Worm (Caenorhabditis elegans) whole organism, mixed stage, embryonic: ENCODE results near the gene fbn-1.

Source experiments
- M03D4.4 ChIP-seq: sonication (generic microtip); optimal IDR thresholded peaks from 2 replicates; lab custom pipeline; 2017; ENCODE audit warnings: mild to moderate bottlenecking, missing genetic modification characterization, missing compliant biosample characterization
- bed-3 ChIP-seq: fragments of 200-800 bp; sonication (Bioruptor generic); optimal IDR thresholded peaks from 3 replicates; lab custom pipeline; 2018; ENCODE audit warnings: mild to moderate bottlenecking, missing genetic modification characterization, moderate library complexity, missing compliant biosample characterization
- blmp-1 ChIP-seq: fragments of 150-350 bp; optimal IDR thresholded peaks from 2 replicates; lab custom pipeline; 2014; ENCODE audit warnings: missing biosample characterization, missing genetic modification characterization
- ceh-39 ChIP-seq: fragments of 150-350 bp; optimal IDR thresholded peaks from 2 replicates; lab custom pipeline; 2014; ENCODE audit warnings: missing biosample characterization, missing genetic modification characterization
- ceh-43 ChIP-seq: fragments of 200-800 bp; sonication (Bioruptor generic); optimal IDR thresholded peaks from 2 replicates; lab custom pipeline; 2018; ENCODE audit warnings: mild to moderate bottlenecking, missing genetic modification characterization, moderate library complexity, missing compliant biosample characterization
- ceh-83 ChIP-seq: fragments of 200-800 bp; sonication (Bioruptor generic); optimal IDR thresholded peaks from 2 replicates; lab custom pipeline; 2018; ENCODE audit warnings: mild to moderate bottlenecking, missing genetic modification characterization, missing compliant biosample characterization
- ces-1 ChIP-seq: fragments of 150-350 bp; optimal IDR thresholded peaks from 2 replicates; lab custom pipeline; 2014; ENCODE audit warnings: missing biosample characterization, missing genetic modification reagents, missing genetic modification characterization
- cnd-1 ChIP-seq: fragments of 200-800 bp; sonication (Bioruptor generic); optimal IDR thresholded peaks from 2 replicates; lab custom pipeline; 2018; ENCODE audit warnings: mild to moderate bottlenecking, missing genetic modification characterization, missing compliant biosample characterization
- drap-1 ChIP-seq: fragments of 200-800 bp; sonication (Bioruptor generic); optimal IDR thresholded peaks from 3 replicates; lab custom pipeline; 2018; ENCODE audit warnings: mild to moderate bottlenecking, missing genetic modification characterization, missing compliant biosample characterization
- elt-1 ChIP-seq: sonication (generic microtip); optimal IDR thresholded peaks from 2 replicates; lab custom pipeline; 2017; ENCODE audit warnings: missing genetic modification characterization, mild to moderate bottlenecking, missing compliant biosample characterization, antibody characterized with exemption, moderate library complexity, borderline replicate concordance; ENCODE audit not compliant: insufficient read depth
- elt-3 ChIP-seq: fragments of 150-350 bp; optimal IDR thresholded peaks from 2 replicates; lab custom pipeline; 2014; ENCODE audit warnings: missing biosample characterization, missing genetic modification characterization
- flh-1 ChIP-seq: fragments of 200-800 bp; sonication (Bioruptor generic); optimal IDR thresholded peaks from 2 replicates; lab custom pipeline; 2018; ENCODE audit warnings: mild to moderate bottlenecking, missing genetic modification characterization, moderate library complexity, missing compliant biosample characterization
- ham-2 ChIP-seq: fragments of 200-800 bp; sonication (Bioruptor generic); optimal IDR thresholded peaks from 2 replicates; lab custom pipeline; 2018; ENCODE audit warnings: mild to moderate bottlenecking, missing genetic modification characterization, missing compliant biosample characterization
- hlh-1 ChIP-seq: fragments of 150-350 bp; optimal IDR thresholded peaks from 2 replicates; lab custom pipeline; 2014; ENCODE audit warnings: missing biosample characterization, missing genetic modification reagents, missing genetic modification characterization
- lin-13 ChIP-seq: fragments of 150-350 bp; optimal IDR thresholded peaks from 2 replicates; lab custom pipeline; 2014; ENCODE audit warnings: missing biosample characterization, missing genetic modification characterization
- lin-32 ChIP-seq: fragments of 200-800 bp; sonication (Bioruptor generic); optimal IDR thresholded peaks from 2 replicates; lab custom pipeline; 2018; ENCODE audit warnings: mild to moderate bottlenecking, missing genetic modification characterization, missing compliant biosample characterization
- lsy-2 ChIP-seq: fragments of 150-350 bp; optimal IDR thresholded peaks from 2 replicates; lab custom pipeline; 2014; ENCODE audit warnings: missing biosample characterization, missing genetic modification characterization
- mab-5 ChIP-seq: fragments of 150-350 bp; optimal IDR thresholded peaks from 2 replicates; lab custom pipeline; 2014; ENCODE audit warnings: missing biosample characterization, missing genetic modification characterization
- mep-1 ChIP-seq: fragments of 150-350 bp; optimal IDR thresholded peaks from 2 replicates; lab custom pipeline; 2017; ENCODE audit warnings: missing biosample characterization, missing genetic modification reagents, missing genetic modification characterization, inconsistent platforms
- mls-2 ChIP-seq: sonication (generic microtip); optimal IDR thresholded peaks from 2 replicates; lab custom pipeline; 2016; ENCODE audit warnings: mild to moderate bottlenecking, missing genetic modification characterization, moderate library complexity, missing compliant biosample characterization
- nhr-12 ChIP-seq: fragments of 150-350 bp; optimal IDR thresholded peaks from 2 replicates; lab custom pipeline; 2014; ENCODE audit warnings: missing biosample characterization, missing genetic modification characterization
- nhr-2 ChIP-seq: fragments of 150-350 bp; optimal IDR thresholded peaks from 2 replicates; lab custom pipeline; 2014; ENCODE audit warnings: missing biosample characterization, missing genetic modification characterization
- nhr-237 ChIP-seq: fragments of 150-350 bp; optimal IDR thresholded peaks from 2 replicates; lab custom pipeline; 2014; ENCODE audit warnings: missing biosample characterization, missing genetic modification characterization
- nhr-28 ChIP-seq: fragments of 150-350 bp; optimal IDR thresholded peaks from 2 replicates; lab custom pipeline; 2014; ENCODE audit warnings: missing biosample characterization, missing genetic modification characterization
- nhr-76 ChIP-seq: sonication (generic microtip); optimal IDR thresholded peaks from 2 replicates; lab custom pipeline; 2017; ENCODE audit warnings: missing biosample characterization, missing genetic modification characterization
- pha-4 ChIP-seq: fragments of 150-350 bp; optimal IDR thresholded peaks from 2 replicates; lab custom pipeline; 2018; ENCODE audit warnings: missing biosample characterization, missing genetic modification reagents, missing genetic modification characterization
- sem-2 ChIP-seq: fragments of 200-800 bp; sonication (Bioruptor generic); optimal IDR thresholded peaks from 2 replicates; lab custom pipeline; 2018; ENCODE audit warnings: mild to moderate bottlenecking, missing genetic modification characterization, missing compliant biosample characterization
- snpc-4 ChIP-seq: fragments of 150-350 bp; optimal IDR thresholded peaks from 2 replicates; lab custom pipeline; 2014; ENCODE audit warnings: missing biosample characterization, missing genetic modification characterization
- sptf-1 ChIP-seq: sonication (generic microtip); optimal IDR thresholded peaks from 2 replicates; lab custom pipeline; 2017; ENCODE audit warnings: mild to moderate bottlenecking, missing genetic modification characterization, moderate library complexity, missing compliant biosample characterization
- tbx-8 ChIP-seq: fragments of 200-800 bp; sonication (Bioruptor generic); optimal IDR thresholded peaks from 2 replicates; lab custom pipeline; 2018; ENCODE audit warnings: mild to moderate bottlenecking, missing genetic modification characterization, moderate library complexity, missing compliant biosample characterization
- unc-120 ChIP-seq: sonication (generic microtip); optimal IDR thresholded peaks from 2 replicates; lab custom pipeline; 2017; ENCODE audit warnings: missing genetic modification characterization, missing compliant biosample characterization; ENCODE audit not compliant: poor library complexity, severe bottlenecking
- unc-39 ChIP-seq: fragments of 150-350 bp; optimal IDR thresholded peaks from 2 replicates; lab custom pipeline; 2014; ENCODE audit warnings: missing biosample characterization, missing genetic modification characterization
- unc-62 ChIP-seq: fragments of 150-350 bp; optimal IDR thresholded peaks from 2 replicates; lab custom pipeline; 2014; ENCODE audit warnings: missing biosample characterization, missing genetic modification reagents, missing genetic modification characterization
- zip-8 ChIP-seq: fragments of 150-350 bp; optimal IDR thresholded peaks from 2 replicates; lab custom pipeline; 2014; ENCODE audit warnings: missing biosample characterization, missing genetic modification characterization
- ztf-11 ChIP-seq: fragments of 150-350 bp; optimal IDR thresholded peaks from 2 replicates; lab custom pipeline; 2014; ENCODE audit warnings: missing biosample characterization, missing genetic modification characterization

Gene fbn-1

ce11 chrIII:7659440-7659839 lies 34.3 kb downstream of the fbn-1 start:
- no peak for TF ChIP-seq bed-3 (GFP tag; lab: Kevin White, UChicago)
- TF ChIP-seq snpc-4 = no peak
- no peak for TF ChIP-seq elt-3 (tag; lab: Kevin White, UChicago)
- TF ChIP-seq drap-1 (GFP tag; lab: Kevin White, UChicago) = peak; percentile 61
- TF ChIP-seq zip-8 (tag; lab: Kevin White, UChicago) = no peak
- TF ChIP-seq M03D4.4 = peak; percentile 61
- TF ChIP-seq tbx-8 (GFP tag; lab: Kevin White, UChicago) = no peak
- TF ChIP-seq pha-4 (tag; lab: Kevin White, UChicago) = peak; percentile 40
- TF ChIP-seq nhr-12 (tag; lab: Kevin White, UChicago) = no peak
- no peak for TF ChIP-seq sem-2 (GFP tag; lab: Kevin White, UChicago)
- peak; percentile 47 for TF ChIP-seq nhr-2 (tag; lab: Kevin White, UChicago)
- peak; percentile 21 for TF ChIP-seq mep-1 (tag; lab: Kevin White, UChicago)
- peak; percentile 45 for TF ChIP-seq cnd-1 (tag; lab: Kevin White, UChicago)
- no peak for TF ChIP-seq flh-1 (GFP tag; lab: Kevin White, UChicago)
- peak; percentile 42 for TF ChIP-seq lsy-2 (tag; lab: Kevin White, UChicago)
- peak; percentile 67 for TF ChIP-seq mls-2 (tag; lab: Kevin White, UChicago)
- TF ChIP-seq ceh-39 (tag; lab: Kevin White, UChicago) = no peak
- peak; percentile 58 for TF ChIP-seq ztf-11 (tag; lab: Kevin White, UChicago)
- TF ChIP-seq lin-32 (GFP tag; lab: Kevin White, UChicago) = peak; percentile 47
- peak; percentile 36 for TF ChIP-seq ces-1 (GFP tag; lab: Kevin White, UChicago)
- TF ChIP-seq ham-2 (GFP tag; lab: Kevin White, UChicago) = peak; percentile 69
- no peak for TF ChIP-seq blmp-1 (tag; lab: Kevin White, UChicago)
- no peak for TF ChIP-seq nhr-76
- TF ChIP-seq ceh-83 (GFP tag; lab: Kevin White, UChicago) = peak; percentile 47
- no peak for TF ChIP-seq ceh-43
- TF ChIP-seq unc-62 (GFP tag; lab: Kevin White, UChicago) = peak; percentile 78
- no peak for TF ChIP-seq elt-1 (tag; lab: Kevin White, UChicago)
- peak; percentile 78 for TF ChIP-seq sptf-1
- TF ChIP-seq mab-5 (tag; lab: Kevin White, UChicago) = no peak
- TF ChIP-seq unc-39 (tag; lab: Kevin White, UChicago) = no peak
- TF ChIP-seq hlh-1 (tag; lab: Kevin White, UChicago) = peak; percentile 58
- TF ChIP-seq lin-13 (tag; lab: Kevin White, UChicago) = peak; percentile 20
- peak; percentile 95 for TF ChIP-seq unc-120 (tag; lab: Kevin White, UChicago)
- TF ChIP-seq nhr-237 (tag; lab: Kevin White, UChicago) = no peak
- TF ChIP-seq nhr-28 (tag; lab: Kevin White, UChicago) = no peak

- TF ChIP-seq hlh-1 (tag; lab: Kevin White, UChicago) = no peak
- no peak for TF ChIP-seq blmp-1 (tag; lab: Kevin White, UChicago)
- no peak for TF ChIP-seq nhr-76
- no peak for TF ChIP-seq nhr-2 (tag; lab: Kevin White, UChicago)
- no peak for TF ChIP-seq mab-5 (tag; lab: Kevin White, UChicago)
- TF ChIP-seq nhr-237 (tag; lab: Kevin White, UChicago) = no peak
- TF ChIP-seq ztf-11 (tag; lab: Kevin White, UChicago) = no peak
- TF ChIP-seq ceh-43 = no peak
- TF ChIP-seq unc-39 (tag; lab: Kevin White, UChicago) = no peak
- no peak for TF ChIP-seq pha-4 (tag; lab: Kevin White, UChicago)
- no peak for TF ChIP-seq snpc-4
- no peak for TF ChIP-seq drap-1 (GFP tag; lab: Kevin White, UChicago)
- TF ChIP-seq elt-3 (tag; lab: Kevin White, UChicago) = no peak
- TF ChIP-seq mls-2 (tag; lab: Kevin White, UChicago) = no peak
- TF ChIP-seq sptf-1 = no peak
- TF ChIP-seq bed-3 (GFP tag; lab: Kevin White, UChicago) = no peak
Observed at ce11 chrIII:7661162-7661561, 36.0 kb downstream of the fbn-1 start.

ce11 chrIII:7661978-7662377 lies 36.8 kb downstream of the fbn-1 start, which contains the start of gene lido-18:
Gene lido-18 (plus strand): TSS chrIII:7662278.
- TF ChIP-seq zip-8 (tag; lab: Kevin White, UChicago) = no peak
